Fruit fly (Drosophila melanogaster) whole organism, embryonic: ENCODE measurements around the gene CG43255.

Experiments
- Atf-2 ChIP-seq: fragments of 200-800 bp; sonication (Bioruptor generic); optimal IDR thresholded peaks from 2 replicates; lab custom pipeline; 2016; ENCODE audit warnings: missing biosample characterization, missing genetic modification characterization
- Bdp1 ChIP-seq: fragments of 200-800 bp; sonication (Bioruptor generic); optimal IDR thresholded peaks from 3 replicates; lab custom pipeline; 2016; ENCODE audit warnings: missing biosample characterization, missing genetic modification characterization
- CG10321 ChIP-seq: fragments of 200-800 bp; sonication (Bioruptor generic); IDR thresholded peaks from 2 replicates; pipeline ENCODE4 v1.3.6; 2022; ENCODE audit warnings: missing biosample characterization, missing genetic modification characterization
- CG11247 ChIP-seq: fragments of 200-800 bp; sonication (Bioruptor generic); IDR thresholded peaks from 2 replicates; pipeline ENCODE4 v1.3.6; 2022; ENCODE audit warnings: missing biosample characterization, missing genetic modification characterization
- CG11398 ChIP-seq: fragments of 200-800 bp; sonication (Bioruptor generic); optimal IDR thresholded peaks from 2 replicates; lab custom pipeline; 2016; ENCODE audit warnings: missing biosample characterization, missing genetic modification characterization
- CG11456 ChIP-seq: fragments of 200-800 bp; sonication (Bioruptor generic); IDR thresholded peaks from 3 replicates; pipeline ENCODE4 v1.3.6; 2022; ENCODE audit warnings: missing biosample characterization, missing genetic modification characterization
- CG12236 ChIP-seq: fragments of 200-800 bp; sonication (Bioruptor generic); optimal IDR thresholded peaks from 2 replicates; lab custom pipeline; 2016; ENCODE audit warnings: missing biosample characterization, missing genetic modification characterization
- CG13775 ChIP-seq: fragments of 200-800 bp; sonication (Bioruptor generic); optimal IDR thresholded peaks from 3 replicates; lab custom pipeline; 2017; ENCODE audit warnings: missing biosample characterization, mild to moderate bottlenecking, missing genetic modification characterization
- CG14014 ChIP-seq: fragments of 200-800 bp; sonication (Bioruptor generic); IDR thresholded peaks from 2 replicates; pipeline ENCODE4 v1.3.6; 2022; ENCODE audit warnings: missing biosample characterization, missing genetic modification characterization
- CG14441 ChIP-seq: fragments of 200-800 bp; sonication (Bioruptor generic); IDR thresholded peaks from 2 replicates; pipeline ENCODE4 v1.3.6; 2022; ENCODE audit warnings: missing biosample characterization, missing genetic modification characterization
- CG15696 ChIP-seq: fragments of 200-800 bp; sonication (Bioruptor generic); optimal IDR thresholded peaks from 2 replicates; lab custom pipeline; 2019; ENCODE audit warnings: missing biosample characterization, mild to moderate bottlenecking, missing genetic modification characterization, moderate library complexity
- CG16815 ChIP-seq: fragments of 200-800 bp; sonication (Bioruptor generic); optimal IDR thresholded peaks from 3 replicates; lab custom pipeline; 2017; ENCODE audit warnings: missing biosample characterization, mild to moderate bottlenecking, missing genetic modification characterization
- CG2875 ChIP-seq: fragments of 200-800 bp; sonication (Bioruptor generic); optimal IDR thresholded peaks from 2 replicates; lab custom pipeline; 2017; ENCODE audit warnings: missing biosample characterization, mild to moderate bottlenecking, missing genetic modification characterization, missing genetic modification reagents
- CG30431 ChIP-seq: fragments of 200-800 bp; sonication (Bioruptor generic); optimal IDR thresholded peaks from 2 replicates; lab custom pipeline; 2017; ENCODE audit warnings: missing biosample characterization, missing genetic modification characterization
- CG31441 ChIP-seq: fragments of 200-800 bp; sonication (Bioruptor generic); IDR thresholded peaks from 2 replicates; pipeline ENCODE4 v1.3.6; 2022; ENCODE audit warnings: missing biosample characterization, missing genetic modification characterization
- CG6175 ChIP-seq: fragments of 200-800 bp; sonication (Bioruptor generic); IDR thresholded peaks from 3 replicates; pipeline ENCODE4 v1.3.6; 2022; ENCODE audit warnings: missing biosample characterization, missing genetic modification characterization
- D19B ChIP-seq: fragments of 200-800 bp; sonication (Bioruptor generic); optimal IDR thresholded peaks from 2 replicates; lab custom pipeline; 2017; ENCODE audit warnings: missing biosample characterization, mild to moderate bottlenecking, missing genetic modification characterization
- Deaf1 ChIP-seq: fragments of 200-800 bp; optimal IDR thresholded peaks from 3 replicates; lab custom pipeline; 2019; ENCODE audit warnings: missing biosample characterization, mild to moderate bottlenecking, missing genetic modification characterization, moderate library complexity
- Dip3 ChIP-seq: fragments of 200-800 bp; sonication (Bioruptor generic); optimal IDR thresholded peaks from 3 replicates; lab custom pipeline; 2016; ENCODE audit warnings: missing biosample characterization, missing genetic modification characterization
- E2f1 ChIP-seq: fragments of 200-800 bp; sonication (Bioruptor generic); IDR thresholded peaks from 2 replicates; pipeline ENCODE4 v1.3.6; 2022; ENCODE audit warnings: missing biosample characterization, missing genetic modification characterization
- Gug ChIP-seq: fragments of 200-800 bp; sonication (Bioruptor generic); IDR thresholded peaks from 4 replicates; pipeline ENCODE4 v1.3.6; 2022; ENCODE audit warnings: missing biosample characterization, missing genetic modification characterization
- Hr3 ChIP-seq: fragments of 200-800 bp; sonication (Bioruptor generic); optimal IDR thresholded peaks from 3 replicates; lab custom pipeline; 2016; ENCODE audit warnings: missing biosample characterization, missing genetic modification characterization
- Kr ChIP-seq: fragments of 200-800 bp; sonication (Bioruptor generic); optimal IDR thresholded peaks from 2 replicates; lab custom pipeline; 2017; ENCODE audit warnings: missing biosample characterization, mild to moderate bottlenecking, missing genetic modification characterization
- Meics ChIP-seq: fragments of 200-800 bp; sonication (Bioruptor generic); optimal IDR thresholded peaks from 2 replicates; lab custom pipeline; 2017; ENCODE audit warnings: missing biosample characterization, mild to moderate bottlenecking, missing genetic modification characterization
- Myb ChIP-seq: fragments of 200-800 bp; sonication (Bioruptor generic); optimal IDR thresholded peaks from 2 replicates; lab custom pipeline; 2016; ENCODE audit warnings: missing biosample characterization, missing genetic modification characterization
- NC2β ChIP-seq: fragments of 200-800 bp; sonication (Bioruptor generic); optimal IDR thresholded peaks from 2 replicates; lab custom pipeline; 2016; ENCODE audit warnings: missing biosample characterization, missing genetic modification characterization
- Poxn ChIP-seq: fragments of 200-800 bp; sonication (Bioruptor generic); IDR thresholded peaks from 2 replicates; pipeline ENCODE4 v1.3.6; 2022; ENCODE audit warnings: missing biosample characterization, missing genetic modification characterization
- Sry-β ChIP-seq: fragments of 200-800 bp; sonication (Bioruptor generic); optimal IDR thresholded peaks from 2 replicates; lab custom pipeline; 2018; ENCODE audit warnings: missing biosample characterization, mild to moderate bottlenecking, missing genetic modification characterization, moderate library complexity
- amos ChIP-seq: fragments of 200-800 bp; sonication (Bioruptor generic); IDR thresholded peaks from 2 replicates; pipeline ENCODE4 v1.3.6; 2022; ENCODE audit warnings: missing biosample characterization, missing genetic modification characterization; ENCODE audit not compliant: partially characterized antibody
- bcd ChIP-seq: fragments of 200-800 bp; sonication (Bioruptor generic); optimal IDR thresholded peaks from 2 replicates; lab custom pipeline; 2017; ENCODE audit warnings: missing biosample characterization, mild to moderate bottlenecking, missing genetic modification characterization
- cas ChIP-seq: fragments of 200-800 bp; sonication (Bioruptor generic); IDR thresholded peaks from 2 replicates; pipeline ENCODE4 v1.3.6; 2022; ENCODE audit warnings: missing biosample characterization, missing genetic modification characterization
- chif ChIP-seq, 2 experiments: fragments of 200-800 bp; sonication (Bioruptor generic); optimal IDR thresholded peaks; 3 replicates each; lab custom pipeline; 2016; ENCODE audit warnings: missing biosample characterization in 2 of 2, missing genetic modification characterization in 2 of 2
- ci ChIP-seq: fragments of 200-800 bp; sonication (Bioruptor generic); IDR thresholded peaks from 3 replicates; pipeline ENCODE4 v1.3.6; 2022; ENCODE audit warnings: missing biosample characterization, missing genetic modification characterization
- dysf ChIP-seq: fragments of 200-800 bp; sonication (Bioruptor generic); IDR thresholded peaks from 3 replicates; pipeline ENCODE4 v1.3.6; 2022; ENCODE audit warnings: missing biosample characterization, missing genetic modification characterization
- en ChIP-seq: fragments of 200-800 bp; sonication (Bioruptor generic); optimal IDR thresholded peaks from 2 replicates; lab custom pipeline; 2016; ENCODE audit warnings: missing biosample characterization, missing genetic modification characterization
- grn ChIP-seq: fragments of 200-800 bp; sonication (Bioruptor generic); optimal IDR thresholded peaks from 3 replicates; lab custom pipeline; 2017; ENCODE audit warnings: missing biosample characterization, missing genetic modification characterization
- gsb ChIP-seq: fragments of 200-800 bp; sonication (Bioruptor generic); IDR thresholded peaks from 2 replicates; pipeline ENCODE4 v1.3.6; 2022; ENCODE audit warnings: missing biosample characterization, missing genetic modification characterization
- ham ChIP-seq: fragments of 200-800 bp; sonication (Bioruptor generic); IDR thresholded peaks from 2 replicates; pipeline ENCODE4 v1.3.6; 2022; ENCODE audit warnings: missing biosample characterization, missing genetic modification characterization
- ken ChIP-seq: fragments of 200-800 bp; sonication (Bioruptor generic); IDR thresholded peaks from 3 replicates; pipeline ENCODE4 v1.3.6; 2022; ENCODE audit warnings: missing biosample characterization, missing genetic modification characterization
- lmd ChIP-seq: fragments of 200-800 bp; sonication (Bioruptor generic); IDR thresholded peaks from 2 replicates; pipeline ENCODE4 v1.3.6; 2022; ENCODE audit warnings: missing biosample characterization, missing genetic modification characterization
- otp ChIP-seq: fragments of 200-800 bp; sonication (Bioruptor generic); IDR thresholded peaks from 3 replicates; pipeline ENCODE4, ENCODE4 v1.3.6; 2022; ENCODE audit warnings: missing biosample characterization, missing genetic modification characterization
- pnt ChIP-seq: fragments of 200-800 bp; sonication (Bioruptor generic); optimal IDR thresholded peaks from 3 replicates; lab custom pipeline; 2016; ENCODE audit warnings: missing biosample characterization, missing genetic modification characterization
- ranshi ChIP-seq: fragments of 200-800 bp; sonication (Bioruptor generic); IDR thresholded peaks from 2 replicates; pipeline ENCODE4 v1.3.6; 2022; ENCODE audit warnings: missing biosample characterization, missing genetic modification characterization
- sc ChIP-seq, 3 experiments: fragments of >200 bp in 2 of 3; fragments of 200-800 bp in 1 of 3; sonication (Bioruptor generic) in 1 of 3; optimal IDR thresholded peaks; 2 replicates in 2 of 3; 3 replicates in 1 of 3; lab custom pipeline; 2017; ENCODE audit warnings: mild to moderate bottlenecking in 1 of 3, missing biosample characterization in 1 of 3, missing genetic modification characterization in 1 of 3, missing genetic modification reagents in 1 of 3
- seq ChIP-seq: fragments of 200-800 bp; sonication (Bioruptor generic); IDR thresholded peaks from 2 replicates; pipeline ENCODE4 v1.3.6; 2022; ENCODE audit warnings: missing biosample characterization, missing genetic modification characterization
- tap ChIP-seq: fragments of 200-800 bp; optimal IDR thresholded peaks from 3 replicates; lab custom pipeline; 2019; ENCODE audit warnings: missing biosample characterization, mild to moderate bottlenecking, missing genetic modification characterization, moderate library complexity
- tgo ChIP-seq: fragments of 200-800 bp; sonication (Bioruptor generic); IDR thresholded peaks from 3 replicates; pipeline ENCODE4 v1.3.6; 2022; ENCODE audit warnings: missing biosample characterization, missing genetic modification characterization
- usp ChIP-seq: fragments of >200 bp; optimal IDR thresholded peaks from 2 replicates; lab custom pipeline; 2017; ENCODE audit warnings: missing biosample characterization, missing genetic modification characterization
- vnd ChIP-seq: fragments of 200-800 bp; sonication (Bioruptor generic); IDR thresholded peaks from 3 replicates; pipeline ENCODE4 v1.3.6; 2022; ENCODE audit warnings: missing biosample characterization, missing genetic modification characterization; ENCODE audit not compliant: partially characterized antibody
- wor ChIP-seq: fragments of 200-800 bp; sonication (Bioruptor generic); IDR thresholded peaks from 2 replicates; pipeline ENCODE4 v1.3.6; 2022; ENCODE audit warnings: missing biosample characterization, missing genetic modification characterization

The CG43255 gene

dm6 chrX:8894315-8895017, 29.3 kb upstream of the CG43255 start (continued):
- TF ChIP-seq tap (tag; lab: Kevin White, UChicago) = peak; percentile 66
- TF ChIP-seq CG16815 (GFP tag; lab: Kevin White, UChicago) = peak; percentile 27
- TF ChIP-seq ranshi (GFP tag; lab: Robert Waterston, UW) = peak; percentile 70
- no peak for TF ChIP-seq vnd (GFP tag; lab: Robert Waterston, UW)
- TF ChIP-seq ken (GFP tag; lab: Robert Waterston, UW) = peak; percentile 85
- peak; percentile 79 for TF ChIP-seq lmd
- peak; percentile 35; the same call in 3 of the 4 replicates for TF ChIP-seq Gug
- TF ChIP-seq Kr = peak; percentile 95
- TF ChIP-seq CG31441 (GFP tag; lab: Robert Waterston, UW) = peak; percentile 85
- TF ChIP-seq NC2β = peak; percentile 67
- peak; percentile 64; the same call in 1 of the 2 replicates for TF ChIP-seq CG11247 (GFP tag; lab: Robert Waterston, UW)
- peak; percentile 77 for TF ChIP-seq CG14441 (GFP tag; lab: Robert Waterston, UW)
- peak; percentile 94 for TF ChIP-seq ci (GFP tag; lab: Robert Waterston, UW)
- TF ChIP-seq CG14014 (GFP tag; lab: Robert Waterston, UW) = peak; percentile 65; the same call in 1 of the 2 replicates
- TF ChIP-seq Poxn (GFP tag; lab: Robert Waterston, UW) = no peak
- peak; percentile 50; the same call in 1 of the 2 replicates for TF ChIP-seq E2f1 (GFP tag; lab: Robert Waterston, UW)
- TF ChIP-seq grn (GFP tag; lab: Kevin White, UChicago) = peak; percentile 10
- TF ChIP-seq sc (optimal IDR thresholded peaks at IDR 0.05; lab: Kevin White, UChicago) = no peak
- peak; percentile 66 for TF ChIP-seq sc (GFP tag; optimal IDR thresholded peaks at IDR 0.05; lab: Kevin White, UChicago)
- TF ChIP-seq ham (GFP tag; lab: Robert Waterston, UW) = no peak
- TF ChIP-seq CG13775 (GFP tag; lab: Kevin White, UChicago) = peak; percentile 61
- peak; percentile 73 for TF ChIP-seq dysf
- TF ChIP-seq Hr3 (GFP tag; lab: Kevin White, UChicago) = peak; percentile 66
- TF ChIP-seq otp (GFP tag; lab: Robert Waterston, UW) = peak; percentile 74; the same call in 1 of the 3 replicates
- TF ChIP-seq CG30431 (GFP tag; lab: Kevin White, UChicago) = peak; percentile 64
- peak; percentile 37 to 70 for TF ChIP-seq chif (GFP tag; optimal IDR thresholded peaks at IDR 0.05; lab: Kevin White, UChicago)
- no peak for TF ChIP-seq CG6175
- peak; percentile 68; the same call in 1 of the 3 replicates for TF ChIP-seq CG11456 (GFP tag; lab: Robert Waterston, UW)
- peak; percentile 49 for TF ChIP-seq CG11398 (GFP tag; lab: Kevin White, UChicago)
- peak; percentile 68 for TF ChIP-seq seq (GFP tag; lab: Robert Waterston, UW)
- peak; percentile 12; the same call in 1 of the 2 replicates for TF ChIP-seq gsb (GFP tag; lab: Robert Waterston, UW)
- TF ChIP-seq pnt (GFP tag; lab: Kevin White, UChicago) = peak; percentile 45
- peak; percentile 38 for TF ChIP-seq Atf-2 (GFP tag; lab: Kevin White, UChicago)
- TF ChIP-seq Dip3 (GFP tag; lab: Kevin White, UChicago) = peak; percentile 43
- peak; percentile 19 for TF ChIP-seq Deaf1 (tag; lab: Kevin White, UChicago)
- TF ChIP-seq CG10321 (GFP tag; lab: Robert Waterston, UW) = 0 out of 2 replicates have a peak, but pooled peaks have one; percentile 15
- TF ChIP-seq D19B = peak; percentile 43
- TF ChIP-seq Meics (GFP tag; lab: Kevin White, UChicago) = peak; percentile 66
- TF ChIP-seq Bdp1 (GFP tag; lab: Kevin White, UChicago) = peak; percentile 33
- peak; percentile 20 for TF ChIP-seq Myb (GFP tag; lab: Kevin White, UChicago)
- peak; percentile 79 for TF ChIP-seq bcd (GFP tag; lab: Kevin White, UChicago)
- peak; percentile 56 for TF ChIP-seq tgo
- TF ChIP-seq amos = no peak
- TF ChIP-seq usp (GFP tag; lab: Kevin White, UChicago) = no peak
- TF ChIP-seq wor (GFP tag; lab: Robert Waterston, UW) = peak; percentile 76
- peak; percentile 44 for TF ChIP-seq CG15696 (tag; lab: Kevin White, UChicago)
- TF ChIP-seq CG2875 (GFP tag; lab: Kevin White, UChicago) = peak; percentile 81
- TF ChIP-seq cas = no peak
- peak; percentile 61 for TF ChIP-seq en (GFP tag; lab: Kevin White, UChicago)
- TF ChIP-seq CG12236 (GFP tag; lab: Kevin White, UChicago) = peak; percentile 39
- TF ChIP-seq Sry-β (GFP tag; lab: Kevin White, UChicago) = no peak
